Worm (Caenorhabditis elegans): ENCODE data around the gene F10C1.1.

ce11 chrII:5779866-5780265 lies 5.8 kb downstream of the F10C1.1 start:
- TF ChIP-seq B0310.2 (tag; optimal IDR thresholded peaks at IDR 0.05): no peak
- no peak for TF ChIP-seq ama-1 (optimal IDR thresholded peaks at IDR 0.05)
- no peak for TF ChIP-seq hmbx-1 (tag; optimal IDR thresholded peaks at IDR 0.05)
- no peak for TF ChIP-seq ceh-13 (GFP tag; optimal IDR thresholded peaks at IDR 0.05)
- TF ChIP-seq tbx-11 (GFP tag; IDR thresholded peaks at IDR 0.05): no peak
- TF ChIP-seq hmg-4 (GFP tag; optimal IDR thresholded peaks at IDR 0.05): no peak
- no peak for TF ChIP-seq ceh-36 (tag; optimal IDR thresholded peaks at IDR 0.05)
- no peak for TF ChIP-seq flt-1 (GFP tag; IDR thresholded peaks at IDR 0.05)
- no peak for TF ChIP-seq sea-1 (GFP tag; conservative IDR thresholded peaks at IDR 0.05)
- TF ChIP-seq scrt-1 (GFP tag; IDR thresholded peaks at IDR 0.05): no peak
- no peak for TF ChIP-seq tra-4 (tag; optimal IDR thresholded peaks at IDR 0.05)
- no peak for TF ChIP-seq pes-1 (GFP tag; IDR thresholded peaks at IDR 0.05)
- TF ChIP-seq hnd-1 (tag; optimal IDR thresholded peaks at IDR 0.05): no peak
- peak; percentile 18 for TF ChIP-seq F13C5.2 (tag; optimal IDR thresholded peaks at IDR 0.05)

All from whole organism, early embryonic.